Worm (Caenorhabditis elegans): Measurements from ENCODE around the gene dpy-21.
"Not testable (repeated sequence)": the region's sequence is repeated elsewhere in the genome, so short reads cannot be mapped to it uniquely, and the experiment has no call there.

The dpy-21 gene

DNA sequence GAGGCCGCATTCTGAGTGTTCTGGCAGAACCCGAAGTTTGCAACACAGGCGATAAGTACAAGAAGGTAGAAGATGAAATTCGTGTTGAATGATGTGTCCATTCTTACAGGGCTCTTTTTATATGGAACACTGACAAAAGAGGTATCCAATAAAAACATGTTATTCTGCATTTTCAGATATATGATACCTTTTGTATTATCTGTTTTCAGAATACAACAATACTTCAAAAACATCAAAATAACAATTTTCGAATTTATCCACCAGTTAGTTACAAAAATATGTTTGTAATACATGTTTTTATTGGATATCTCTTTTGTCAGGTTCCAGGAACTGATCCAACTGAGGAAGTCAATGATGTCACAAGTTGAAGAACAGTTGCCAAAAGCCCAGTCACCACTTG is 51.3 kb downstream of the dpy-21 start, which contains the start of gene C06H5.13:
Gene C06H5.13 (minus strand): TSS at position 101 of the 400 bp plus-strand sequence.
- not testable (repeated sequence) for TF ChIP-seq unc-39, ztf-11, egl-5 (tag; optimal IDR thresholded peaks at IDR 0.05)

DNA sequence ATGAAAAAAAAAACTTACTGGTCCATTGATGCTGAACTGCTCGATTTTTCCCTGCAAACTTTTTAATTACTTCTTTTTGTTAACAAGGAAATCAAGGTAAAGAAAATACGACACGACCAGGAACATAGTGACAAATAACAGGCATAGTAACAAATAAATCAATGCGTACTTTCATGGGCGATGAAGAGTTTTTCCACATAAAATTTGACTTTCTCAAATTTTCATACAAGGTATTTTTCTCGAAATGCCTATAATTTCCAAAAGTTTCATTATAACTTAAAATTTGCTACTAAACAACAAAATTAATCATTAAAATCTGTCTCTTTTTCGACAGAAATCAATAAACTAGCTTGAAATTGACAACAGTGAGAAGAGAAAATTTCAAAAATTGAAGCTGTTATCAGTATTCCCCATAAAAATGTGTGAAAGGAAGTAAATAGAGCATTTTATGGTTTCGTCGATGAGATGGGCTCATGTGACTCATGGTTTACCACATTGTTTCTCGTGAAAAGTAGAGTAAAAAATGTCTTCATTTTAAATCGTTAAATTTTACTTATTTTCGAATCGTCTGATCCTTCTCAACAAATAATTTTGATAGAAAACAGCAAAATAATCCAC is 52.1 kb downstream of the dpy-21 start, which contains the start of gene fbxa-156:
Gene fbxa-156 (minus strand): TSS at position 51 of the 618 bp plus-strand sequence.
- TF ChIP-seq pha-4 (tag; optimal IDR thresholded peaks at IDR 0.05): peak; percentile 44
- TF ChIP-seq snpc-4 (tag; optimal IDR thresholded peaks at IDR 0.05): no peak
- TF ChIP-seq lin-15B (tag; optimal IDR thresholded peaks at IDR 0.05): no peak
- peak; percentile 67 for TF ChIP-seq elt-2 (tag; optimal IDR thresholded peaks at IDR 0.05)
- TF ChIP-seq skn-1 (tag; optimal IDR thresholded peaks at IDR 0.05): no peak
- no peak for TF ChIP-seq nhr-25 (tag; optimal IDR thresholded peaks at IDR 0.05)
- TF ChIP-seq lin-39 (tag; optimal IDR thresholded peaks at IDR 0.05): no peak
- TF ChIP-seq unc-39 (tag; optimal IDR thresholded peaks at IDR 0.05): no peak
- TF ChIP-seq fkh-10 (GFP tag; optimal IDR thresholded peaks at IDR 0.05): no peak

DNA sequence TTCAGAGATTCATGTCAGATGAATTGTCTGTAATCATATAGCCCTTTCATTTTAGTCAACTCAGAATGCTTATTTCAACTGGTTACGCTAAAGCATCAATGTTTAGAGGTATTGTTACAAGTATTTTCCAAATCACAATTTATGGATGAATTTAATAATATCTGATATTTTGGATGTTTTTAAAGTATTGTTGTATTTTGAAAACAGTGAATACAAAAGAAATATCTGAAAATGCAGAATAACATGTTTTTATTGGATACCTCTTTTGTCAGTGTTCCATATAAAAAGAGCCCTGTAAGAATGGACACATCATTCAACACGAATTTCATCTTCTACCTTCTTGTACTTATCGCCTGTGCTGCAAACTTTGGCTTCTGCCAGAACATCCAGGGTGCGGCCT is 54.5 kb downstream of the dpy-21 start, which contains the start of gene C06H5.12:
Gene C06H5.12 (plus strand): TSS at position 301 of the 400 bp plus-strand sequence.
- not testable (repeated sequence) for TF ChIP-seq fkh-10 (GFP tag; optimal IDR thresholded peaks at IDR 0.05); eor-1 (tag; optimal IDR thresholded peaks at IDR 0.05); mdl-1 (tag; optimal IDR thresholded peaks at IDR 0.05)

DNA sequence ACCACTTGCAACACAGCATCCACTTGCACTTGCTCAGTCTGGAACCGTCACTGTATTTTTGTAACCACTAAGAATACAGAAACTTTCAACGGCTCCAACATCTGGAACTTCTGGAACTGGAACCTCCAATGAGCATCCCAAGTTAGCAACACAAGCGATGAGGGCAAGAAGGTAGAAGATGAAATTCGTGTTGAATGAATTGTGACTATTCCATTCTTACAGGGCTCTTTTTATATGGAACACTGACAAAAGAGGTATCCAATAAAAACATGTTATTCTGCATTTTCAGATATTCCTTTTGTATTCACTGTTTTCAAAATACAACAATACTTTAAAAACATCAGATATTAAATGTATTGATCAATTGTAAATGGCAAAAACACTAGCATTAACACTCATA is 55.0 kb downstream of the dpy-21 start, which contains the start of gene C06H5.11:
Gene C06H5.11 (minus strand): TSS at position 101 of the 400 bp plus-strand sequence.
- TF ChIP-seq nhr-77, hmg-11, nhr-76 (tag; optimal IDR thresholded peaks at IDR 0.05): not testable (repeated sequence)

DNA sequence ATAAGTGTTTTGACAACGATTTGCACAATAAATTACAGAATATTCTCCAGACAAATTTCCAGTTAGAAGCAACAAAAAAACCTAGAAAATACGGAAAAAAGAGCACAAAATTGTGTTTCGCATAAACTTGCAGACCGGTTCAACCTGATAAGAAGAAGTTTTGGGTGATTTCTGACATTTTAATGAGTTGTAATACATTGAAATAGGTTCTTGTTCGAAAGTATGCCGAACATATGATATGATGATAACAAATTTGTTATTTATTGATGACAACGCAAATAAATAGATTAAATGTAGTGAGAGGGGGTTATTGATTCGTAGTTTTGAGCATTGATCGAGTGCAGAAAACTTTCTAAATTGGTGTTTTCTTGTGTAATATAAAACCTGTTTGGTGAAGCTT is 57.7 kb downstream of the dpy-21 start:
- peak; percentile 41 for TF ChIP-seq pqm-1 (tag; optimal IDR thresholded peaks at IDR 0.05)
- no peak for TF ChIP-seq elt-3 (tag; optimal IDR thresholded peaks at IDR 0.05)
- TF ChIP-seq elt-2 (tag; optimal IDR thresholded peaks at IDR 0.05): peak; percentile 75
- TF ChIP-seq lin-39 (tag; optimal IDR thresholded peaks at IDR 0.05): no peak
- peak; percentile 20 for TF ChIP-seq pha-4 (tag; optimal IDR thresholded peaks at IDR 0.05)
- TF ChIP-seq ceh-28 (tag; optimal IDR thresholded peaks at IDR 0.05): peak; percentile 20

DNA sequence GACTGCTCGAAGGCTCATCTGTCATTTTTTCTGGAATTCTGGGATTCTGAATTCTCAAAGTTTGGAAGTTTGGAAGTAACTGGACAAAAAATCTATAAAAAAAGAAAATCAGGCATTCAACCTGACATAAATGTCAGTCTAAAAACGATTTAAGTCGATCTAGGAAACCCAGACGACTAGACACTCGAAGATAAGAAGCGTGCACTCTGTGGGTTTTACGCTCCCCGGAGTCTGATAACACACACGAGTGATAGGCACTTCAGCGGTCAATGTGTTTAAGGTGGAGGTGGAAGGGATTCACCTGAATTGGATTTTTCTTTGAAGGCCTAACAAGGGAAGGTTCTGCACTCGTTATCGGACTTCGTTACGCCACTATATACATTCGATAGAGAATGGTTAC is 60.1 kb downstream of the dpy-21 start, which contains the start of gene C06H5.6:
Gene C06H5.6 (minus strand): TSS at position 46 of the 400 bp plus-strand sequence.
- TF ChIP-seq elt-2 (tag; optimal IDR thresholded peaks at IDR 0.05) (peak; percentile 73), nhr-23 (tag; optimal IDR thresholded peaks at IDR 0.05) (no peak), pqm-1 (tag; optimal IDR thresholded peaks at IDR 0.05) (peak; percentile 16)

All from whole organism, L3 larva.